Fruit fly (Drosophila melanogaster) whole organism, prepupa: ENCODE measurements around the gene milt.

ENCODE experiments used
- Blimp-1 ChIP-seq: fragments of 200-800 bp; sonication (Bioruptor generic); optimal IDR thresholded peaks from 3 replicates; lab custom pipeline; 2017; ENCODE audit warnings: missing biosample characterization, missing genetic modification characterization, mild to moderate bottlenecking, moderate library complexity, missing genetic modification reagents
- CG10631 ChIP-seq: fragments of 200-800 bp; sonication (Bioruptor generic); optimal IDR thresholded peaks from 2 replicates; lab custom pipeline; 2016; ENCODE audit warnings: missing biosample characterization, missing genetic modification characterization
- CG10669 ChIP-seq: fragments of 200-800 bp; sonication (Bioruptor generic); optimal IDR thresholded peaks from 3 replicates; lab custom pipeline; 2018; ENCODE audit warnings: missing biosample characterization, mild to moderate bottlenecking, missing genetic modification characterization, moderate library complexity
- CG11294 ChIP-seq: fragments of 200-800 bp; sonication (Bioruptor generic); IDR thresholded peaks from 2 replicates; pipeline ENCODE4 v1.3.6; 2022; ENCODE audit warnings: missing biosample characterization, missing genetic modification characterization
- CG11902 ChIP-seq: fragments of 200-800 bp; sonication (Bioruptor generic); optimal IDR thresholded peaks from 3 replicates; lab custom pipeline; 2016; ENCODE audit warnings: missing biosample characterization, missing genetic modification characterization
- CG15336 ChIP-seq: fragments of 200-800 bp; sonication (Bioruptor generic); IDR thresholded peaks from 2 replicates; pipeline ENCODE4 v1.3.6; 2022; ENCODE audit warnings: missing biosample characterization, missing genetic modification characterization
- CG16779 ChIP-seq: fragments of 200-800 bp; sonication (Bioruptor generic); optimal IDR thresholded peaks from 3 replicates; lab custom pipeline; 2017; ENCODE audit warnings: missing biosample characterization, mild to moderate bottlenecking, missing genetic modification characterization
- CG3032 ChIP-seq: fragments of 200-800 bp; optimal IDR thresholded peaks from 2 replicates; lab custom pipeline; 2019; ENCODE audit warnings: missing biosample characterization, mild to moderate bottlenecking, missing genetic modification characterization, moderate library complexity
- CG31627 ChIP-seq: fragments of 200-800 bp; sonication (Bioruptor generic); optimal IDR thresholded peaks from 3 replicates; lab custom pipeline; 2016; ENCODE audit warnings: missing biosample characterization, missing genetic modification characterization
- CG32006 ChIP-seq: fragments of 200-800 bp; sonication (Bioruptor generic); optimal IDR thresholded peaks from 3 replicates; lab custom pipeline; 2017; ENCODE audit warnings: missing biosample characterization, mild to moderate bottlenecking, missing genetic modification characterization
- CG34406 ChIP-seq: fragments of 200-800 bp; sonication (Bioruptor generic); optimal IDR thresholded peaks from 3 replicates; lab custom pipeline; 2016; ENCODE audit warnings: missing biosample characterization, missing genetic modification characterization
- CG3919 ChIP-seq: fragments of 200-800 bp; sonication (Bioruptor generic); optimal IDR thresholded peaks from 3 replicates; lab custom pipeline; 2016; ENCODE audit warnings: missing biosample characterization, missing genetic modification characterization
- CG6163 ChIP-seq: fragments of 200-800 bp; sonication (Bioruptor generic); IDR thresholded peaks from 3 replicates; pipeline ENCODE4 v1.3.6; 2022; ENCODE audit warnings: missing biosample characterization, missing genetic modification characterization
- CG6276 ChIP-seq: fragments of 200-800 bp; sonication (Bioruptor generic); optimal IDR thresholded peaks from 2 replicates; lab custom pipeline; 2017; ENCODE audit warnings: missing biosample characterization, mild to moderate bottlenecking, missing genetic modification characterization
- CG6792 ChIP-seq: fragments of 200-800 bp; sonication (Bioruptor generic); optimal IDR thresholded peaks from 3 replicates; lab custom pipeline; 2016; ENCODE audit warnings: missing biosample characterization, missing genetic modification characterization
- CG6854 ChIP-seq: fragments of 200-800 bp; sonication (Bioruptor generic); optimal IDR thresholded peaks from 2 replicates; lab custom pipeline; 2017; ENCODE audit warnings: missing biosample characterization, mild to moderate bottlenecking, missing genetic modification characterization
- CG7368 ChIP-seq: fragments of 200-800 bp; sonication (Bioruptor generic); optimal IDR thresholded peaks from 3 replicates; lab custom pipeline; 2016; ENCODE audit warnings: missing biosample characterization, missing genetic modification characterization
- CG8119 ChIP-seq: fragments of 200-800 bp; sonication (Bioruptor generic); IDR thresholded peaks from 3 replicates; pipeline ENCODE4 v1.3.6; 2022; ENCODE audit warnings: missing biosample characterization, missing genetic modification characterization
- CG8319 ChIP-seq: fragments of 200-800 bp; sonication (Bioruptor generic); optimal IDR thresholded peaks from 3 replicates; lab custom pipeline; 2016; ENCODE audit warnings: missing biosample characterization, missing genetic modification characterization
- CG8632 ChIP-seq: fragments of 200-800 bp; sonication (Bioruptor generic); optimal IDR thresholded peaks from 3 replicates; lab custom pipeline; 2016; ENCODE audit warnings: missing biosample characterization, missing genetic modification characterization
- CG9139 ChIP-seq: fragments of 200-800 bp; sonication (Bioruptor generic); optimal IDR thresholded peaks from 3 replicates; lab custom pipeline; 2017; ENCODE audit warnings: missing biosample characterization, mild to moderate bottlenecking, missing genetic modification characterization
- Eip78C ChIP-seq: fragments of 200-800 bp; sonication (Bioruptor generic); peaks from one replicate; lab custom pipeline; 2016; ENCODE audit warnings: missing biosample characterization, missing genetic modification characterization
- Eip93F ChIP-seq: fragments of 200-800 bp; sonication (Bioruptor generic); optimal IDR thresholded peaks from 2 replicates; lab custom pipeline; 2016; ENCODE audit warnings: missing biosample characterization, mild to moderate bottlenecking, missing genetic modification characterization
- Ets96B ChIP-seq: fragments of 200-800 bp; optimal IDR thresholded peaks from 2 replicates; lab custom pipeline; 2019; ENCODE audit warnings: missing biosample characterization, mild to moderate bottlenecking, missing genetic modification characterization, moderate library complexity
- Gug ChIP-seq: fragments of 200-800 bp; sonication (Bioruptor generic); IDR thresholded peaks from 2 replicates; pipeline ENCODE4 v1.3.6; 2022; ENCODE audit warnings: missing biosample characterization, missing genetic modification characterization
- Hr39 ChIP-seq: fragments of 200-800 bp; sonication (Bioruptor generic); optimal IDR thresholded peaks from 2 replicates; lab custom pipeline; 2016; ENCODE audit warnings: missing biosample characterization, missing genetic modification characterization
- Met ChIP-seq: fragments of 200-800 bp; sonication (Bioruptor generic); optimal IDR thresholded peaks from 3 replicates; lab custom pipeline; 2016; ENCODE audit warnings: missing biosample characterization, missing genetic modification characterization
- Sox102F ChIP-seq: fragments of 200-800 bp; sonication (Bioruptor generic); optimal IDR thresholded peaks from 2 replicates; lab custom pipeline; 2016; ENCODE audit warnings: missing biosample characterization, mild to moderate bottlenecking, missing genetic modification characterization
- Sox15 ChIP-seq: fragments of 200-800 bp; sonication (Bioruptor generic); optimal IDR thresholded peaks from 3 replicates; lab custom pipeline; 2016; ENCODE audit warnings: missing biosample characterization, missing genetic modification characterization
- acj6 ChIP-seq: fragments of 200-800 bp; sonication (Bioruptor generic); optimal IDR thresholded peaks from 3 replicates; lab custom pipeline; 2016; ENCODE audit warnings: missing biosample characterization, missing genetic modification characterization
- dac ChIP-seq: fragments of 200-800 bp; sonication (Bioruptor generic); optimal IDR thresholded peaks from 2 replicates; lab custom pipeline; 2017; ENCODE audit warnings: missing biosample characterization, mild to moderate bottlenecking, missing genetic modification characterization
- dsx ChIP-seq: fragments of 200-800 bp; optimal IDR thresholded peaks from 3 replicates; lab custom pipeline; 2019; ENCODE audit warnings: missing biosample characterization, mild to moderate bottlenecking, missing genetic modification characterization, moderate library complexity; ENCODE audit not compliant: poor library complexity, severe bottlenecking
- eg ChIP-seq: fragments of 200-800 bp; sonication (Bioruptor generic); IDR thresholded peaks from 3 replicates; pipeline ENCODE4 v1.3.6; 2022; ENCODE audit warnings: missing biosample characterization, missing genetic modification characterization
- fd59A ChIP-seq: fragments of 200-800 bp; sonication (Bioruptor generic); optimal IDR thresholded peaks from 2 replicates; lab custom pipeline; 2017; ENCODE audit warnings: missing biosample characterization, mild to moderate bottlenecking, missing genetic modification characterization, missing genetic modification reagents
- fd85E ChIP-seq: fragments of 200-800 bp; sonication (Bioruptor generic); optimal IDR thresholded peaks from 3 replicates; lab custom pipeline; 2016; ENCODE audit warnings: missing biosample characterization, missing genetic modification characterization
- fkh ChIP-seq: fragments of 200-800 bp; sonication (Bioruptor generic); optimal IDR thresholded peaks from 3 replicates; lab custom pipeline; 2017; ENCODE audit warnings: missing biosample characterization, mild to moderate bottlenecking, missing genetic modification characterization, moderate library complexity
- lz ChIP-seq: fragments of 200-800 bp; sonication (Bioruptor generic); optimal IDR thresholded peaks from 3 replicates; lab custom pipeline; 2016; ENCODE audit warnings: missing biosample characterization, missing genetic modification characterization
- net ChIP-seq: fragments of 200-800 bp; sonication (Bioruptor generic); optimal IDR thresholded peaks from 3 replicates; lab custom pipeline; 2016; ENCODE audit warnings: missing biosample characterization, missing genetic modification characterization
- pdm3 ChIP-seq: fragments of 200-800 bp; sonication (Bioruptor generic); optimal IDR thresholded peaks from 3 replicates; lab custom pipeline; 2016; ENCODE audit warnings: missing biosample characterization, missing genetic modification characterization
- salr ChIP-seq, 2 experiments: fragments of 200-800 bp; sonication (Bioruptor generic); optimal IDR thresholded peaks; 3 replicates each; lab custom pipeline; 2016 to 2018; ENCODE audit warnings: missing biosample characterization in 2 of 2, missing genetic modification characterization in 2 of 2, mild to moderate bottlenecking in 1 of 2
- spab ChIP-seq: fragments of 200-800 bp; sonication (Bioruptor generic); optimal IDR thresholded peaks from 2 replicates; lab custom pipeline; 2017; ENCODE audit warnings: missing biosample characterization, mild to moderate bottlenecking, missing genetic modification characterization, missing genetic modification reagents
- ss ChIP-seq, 2 experiments: fragments of 200-800 bp; sonication (Bioruptor generic); optimal IDR thresholded peaks; 2 replicates in 1 of 2; 3 replicates in 1 of 2; lab custom pipeline; 2017 to 2018; ENCODE audit warnings: mild to moderate bottlenecking in 2 of 2, missing biosample characterization in 2 of 2, missing genetic modification characterization in 2 of 2, moderate library complexity in 1 of 2
- topi ChIP-seq: fragments of 200-800 bp; sonication (Bioruptor generic); optimal IDR thresholded peaks from 3 replicates; lab custom pipeline; 2016; ENCODE audit warnings: missing biosample characterization, missing genetic modification characterization
- vri ChIP-seq: fragments of 200-800 bp; sonication (Bioruptor generic); optimal IDR thresholded peaks from 3 replicates; lab custom pipeline; 2016; ENCODE audit warnings: missing biosample characterization, mild to moderate bottlenecking, missing genetic modification characterization

milt gene

DNA sequence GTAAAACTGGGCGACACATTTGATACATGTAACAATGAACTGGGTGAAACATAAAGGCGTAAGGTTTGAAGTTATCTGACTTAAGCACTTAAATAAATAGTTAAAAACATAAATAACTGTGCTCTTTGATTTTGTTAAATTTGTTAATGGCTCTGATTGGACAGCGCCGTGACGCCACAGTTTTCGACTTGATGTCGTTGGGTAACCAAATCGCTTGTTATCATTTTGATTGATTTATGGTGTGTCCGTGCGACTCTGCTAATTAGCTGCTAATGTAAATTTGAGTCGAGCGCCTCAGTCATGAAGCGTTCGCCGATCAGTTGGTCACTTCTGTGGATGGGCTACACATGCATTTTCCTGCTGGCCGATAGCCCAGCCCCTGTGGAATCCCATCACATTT, 30.1 kb downstream of the milt start, which contains the start of gene Ugt307A1:
TSS of gene Ugt307A1 (plus strand) at position 301 of the 400 bp plus-strand sequence.
- TF ChIP-seq Sox102F (GFP tag; lab: Kevin White, UChicago) = no peak
- no peak for TF ChIP-seq salr (GFP tag; optimal IDR thresholded peaks at IDR 0.05; lab: Kevin White, UChicago)
- TF ChIP-seq ss (GFP tag; optimal IDR thresholded peaks at IDR 0.05; lab: Kevin White, UChicago) = no peak

DNA sequence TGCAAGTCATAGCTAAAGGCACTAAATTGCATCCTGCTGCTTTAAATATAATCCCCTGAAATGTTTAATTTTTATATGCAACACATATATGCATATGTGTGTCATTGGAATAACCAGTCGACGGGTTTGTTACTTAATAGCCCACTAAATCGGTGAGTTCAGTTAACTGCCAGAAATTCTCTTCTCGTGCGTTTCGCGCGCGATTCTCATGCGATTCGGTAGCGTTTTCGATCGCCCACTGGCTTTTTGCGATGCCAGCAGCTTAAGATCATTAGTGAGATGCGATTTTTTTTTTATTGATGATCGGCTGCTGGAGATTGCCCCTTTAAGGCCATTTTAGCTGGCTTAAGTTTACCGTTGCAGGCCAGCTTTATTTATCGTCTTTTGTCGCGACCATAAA, 33.6 kb downstream of the milt start:
- TF ChIP-seq Met (GFP tag; lab: Kevin White, UChicago) (no peak), fd59A (GFP tag; lab: Kevin White, UChicago) (no peak), salr (GFP tag; optimal IDR thresholded peaks at IDR 0.05; lab: Kevin White, UChicago) (no peak), CG10669 (GFP tag; lab: Kevin White, UChicago) (no peak), CG6792 (GFP tag; lab: Kevin White, UChicago) (no peak), Sox15 (GFP tag; lab: Kevin White, UChicago) (no peak), eg (no peak), net (GFP tag; lab: Kevin White, UChicago) (no peak), CG15336 (GFP tag; lab: Robert Waterston, UW) (no peak), CG32006 (GFP tag; lab: Kevin White, UChicago) (no peak), Blimp-1 (GFP tag; lab: Kevin White, UChicago) (no peak), Gug (GFP tag; lab: Robert Waterston, UW) (no peak), CG3032 (no peak), Eip93F (GFP tag; lab: Kevin White, UChicago) (no peak), vri (GFP tag; lab: Kevin White, UChicago) (no peak), CG11294 (GFP tag; lab: Robert Waterston, UW) (no peak), dsx (GFP tag; lab: Kevin White, UChicago) (no peak)
- TF ChIP-seq, all 60 proteins: peak for 0

DNA sequence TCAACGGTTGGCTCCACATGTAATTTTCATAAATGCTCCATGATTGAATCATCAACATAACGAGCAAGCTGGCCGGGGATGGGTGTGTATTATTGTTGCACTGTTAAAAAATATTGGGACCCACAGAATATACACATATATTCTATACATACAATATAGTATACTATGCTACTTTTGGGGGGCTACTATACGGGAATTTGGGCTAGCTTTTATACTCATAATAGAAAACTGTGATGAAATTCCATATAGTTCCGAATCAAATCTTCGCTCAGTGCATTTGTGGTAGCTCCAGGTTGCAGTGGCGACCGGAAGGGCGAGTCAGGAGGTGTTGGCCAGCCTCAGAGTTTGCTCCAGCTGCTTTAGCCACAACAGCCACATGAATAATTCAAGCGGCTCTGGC, 34.2 kb downstream of the milt start:
- TF ChIP-seq CG11294 (GFP tag; lab: Robert Waterston, UW) (0 out of 2 replicates have a peak, but pooled peaks have one; percentile 30), CG8319 (GFP tag; lab: Kevin White, UChicago) (peak; percentile 38), Gug (GFP tag; lab: Robert Waterston, UW) (peak; percentile 56; the same call in 1 of the 2 replicates), acj6 (GFP tag; lab: Kevin White, UChicago) (peak; percentile 59), CG8119 (GFP tag; lab: Robert Waterston, UW) (peak; percentile 50; the same call in 1 of the 3 replicates), Sox102F (GFP tag; lab: Kevin White, UChicago) (peak; percentile 26), CG6163 (GFP tag; lab: Robert Waterston, UW) (peak; percentile 83), CG6854 (no peak), dac (no peak), CG16779 (no peak), fd85E (no peak), fd59A (GFP tag; lab: Kevin White, UChicago) (peak; percentile 52), CG6276 (GFP tag; lab: Kevin White, UChicago) (no peak), ss (GFP tag; optimal IDR thresholded peaks at IDR 0.05; lab: Kevin White, UChicago) (peak; percentile 39 to 68), CG31627 (GFP tag; lab: Kevin White, UChicago) (peak; percentile 4), dsx (GFP tag; lab: Kevin White, UChicago) (peak; percentile 73), Met (GFP tag; lab: Kevin White, UChicago) (peak; percentile 37), CG9139 (GFP tag; lab: Kevin White, UChicago) (peak; percentile 27), Ets96B (tag; lab: Kevin White, UChicago) (peak; percentile 66), CG3919 (GFP tag; lab: Kevin White, UChicago) (no peak), vri (GFP tag; lab: Kevin White, UChicago) (no peak), CG32006 (GFP tag; lab: Kevin White, UChicago) (no peak), CG11902 (GFP tag; lab: Kevin White, UChicago) (peak; percentile 3), Sox15 (GFP tag; lab: Kevin White, UChicago) (peak; percentile 11), spab (GFP tag; lab: Kevin White, UChicago) (peak; percentile 26), CG7368 (GFP tag; lab: Kevin White, UChicago) (peak; percentile 61), fkh (GFP tag; lab: Kevin White, UChicago) (no peak), Blimp-1 (GFP tag; lab: Kevin White, UChicago) (no peak), topi (GFP tag; lab: Kevin White, UChicago) (peak; percentile 40), CG8632 (peak; percentile 24), CG10631 (peak; percentile 74), lz (GFP tag; lab: Kevin White, UChicago) (peak; percentile 1), Hr39 (no peak), net (GFP tag; lab: Kevin White, UChicago) (no peak), Eip93F (GFP tag; lab: Kevin White, UChicago) (no peak), CG34406 (GFP tag; lab: Kevin White, UChicago) (peak; percentile 32), pdm3 (GFP tag; lab: Kevin White, UChicago) (peak; percentile 54), Eip78C (GFP tag; lab: Kevin White, UChicago) (peak; percentile 90), CG3032 (peak; percentile 67)
